Worm (Caenorhabditis elegans): ENCODE measurements around the gene T03D3.5.

T03D3.5 gene

DNA sequence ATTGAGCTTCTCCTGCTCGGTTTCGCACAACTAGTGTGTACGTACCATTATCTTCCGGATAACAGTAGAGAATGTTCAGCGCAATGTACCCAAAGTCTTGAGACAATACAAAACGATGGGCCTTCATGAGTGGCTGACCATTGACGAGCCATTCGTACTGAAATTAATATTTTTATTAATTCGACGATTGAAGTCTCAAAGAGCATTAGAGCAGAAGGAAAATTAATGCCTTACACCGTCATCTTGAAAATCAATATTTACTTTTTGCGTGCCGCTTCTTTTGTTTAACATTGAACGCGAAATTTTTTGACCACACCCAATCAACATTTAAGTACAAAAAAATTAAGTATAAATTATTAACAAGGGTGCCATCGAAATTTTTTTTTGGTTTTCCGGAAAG is 33.7 kb downstream of the T03D3.5 start:
- no peak for TF ChIP-seq R02D3.7 (tag; optimal IDR thresholded peaks at IDR 0.05)
- TF ChIP-seq sem-4 (tag; optimal IDR thresholded peaks at IDR 0.05) = no peak
- no peak for TF ChIP-seq lin-13 (GFP tag; optimal IDR thresholded peaks at IDR 0.05)
- no peak for TF ChIP-seq unc-39 (tag; optimal IDR thresholded peaks at IDR 0.05)
- TF ChIP-seq mdl-1 (tag; optimal IDR thresholded peaks at IDR 0.05) = no peak
- TF ChIP-seq snpc-4 (tag; optimal IDR thresholded peaks at IDR 0.05) = no peak
- no peak for TF ChIP-seq sma-9 (GFP tag; optimal IDR thresholded peaks at IDR 0.05)
- TF ChIP-seq sma-9 (tag; optimal IDR thresholded peaks at IDR 0.05) = no peak
- no peak for TF ChIP-seq sma-3 (GFP tag; optimal IDR thresholded peaks at IDR 0.05)
- TF ChIP-seq aly-2 (tag; optimal IDR thresholded peaks at IDR 0.05) = no peak

DNA sequence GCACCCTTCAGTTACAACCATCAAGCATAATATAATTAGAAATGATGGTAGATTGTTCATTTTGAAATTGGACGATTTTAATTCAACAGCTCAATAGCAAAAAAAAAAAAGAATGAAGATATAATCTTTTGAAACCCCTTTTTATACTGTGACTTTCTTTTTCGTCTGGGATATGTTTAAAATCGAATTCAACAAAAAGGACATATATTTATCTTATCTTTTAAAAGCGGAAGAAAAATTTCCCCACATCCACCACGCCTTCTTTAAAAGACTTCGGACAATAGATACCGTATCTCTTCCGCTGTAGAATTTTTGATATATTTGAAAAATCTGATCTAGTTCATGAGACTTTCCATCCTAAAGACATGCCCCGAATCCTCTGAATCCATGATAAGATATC is 45.8 kb downstream of the T03D3.5 start, which contains the start of gene R05D8.11:
Gene R05D8.11 (minus strand): TSS at position 101 of the 400 bp plus-strand sequence.
- no peak for TF ChIP-seq Y55F3AM.14 (GFP tag; optimal IDR thresholded peaks at IDR 0.05)
- TF ChIP-seq nhr-237 (tag; optimal IDR thresholded peaks at IDR 0.05) = no peak
- TF ChIP-seq mbf-1 (tag; optimal IDR thresholded peaks at IDR 0.05) = no peak
- TF ChIP-seq peb-1 (tag; optimal IDR thresholded peaks at IDR 0.05) = no peak
- no peak for TF ChIP-seq unc-55 (GFP tag; optimal IDR thresholded peaks at IDR 0.05)
- no peak for TF ChIP-seq fos-1 (tag; optimal IDR thresholded peaks at IDR 0.05)
- TF ChIP-seq lsy-2 (tag; optimal IDR thresholded peaks at IDR 0.05) = no peak
- TF ChIP-seq sma-9 (GFP tag; optimal IDR thresholded peaks at IDR 0.05) = no peak
- TF ChIP-seq sma-9 (tag; optimal IDR thresholded peaks at IDR 0.05) = no peak
- no peak for TF ChIP-seq lin-39 (tag; optimal IDR thresholded peaks at IDR 0.05)
- no peak for TF ChIP-seq nhr-21 (tag; optimal IDR thresholded peaks at IDR 0.05)
- TF ChIP-seq elt-3 (tag; optimal IDR thresholded peaks at IDR 0.05) = no peak
- TF ChIP-seq nhr-25 (tag; optimal IDR thresholded peaks at IDR 0.05) = no peak
- no peak for TF ChIP-seq crh-2 (tag; optimal IDR thresholded peaks at IDR 0.05)
- TF ChIP-seq R02D3.7 (tag; optimal IDR thresholded peaks at IDR 0.05) = no peak
- no peak for TF ChIP-seq ztf-1 (GFP tag; conservative IDR thresholded peaks at IDR 0.05)

DNA sequence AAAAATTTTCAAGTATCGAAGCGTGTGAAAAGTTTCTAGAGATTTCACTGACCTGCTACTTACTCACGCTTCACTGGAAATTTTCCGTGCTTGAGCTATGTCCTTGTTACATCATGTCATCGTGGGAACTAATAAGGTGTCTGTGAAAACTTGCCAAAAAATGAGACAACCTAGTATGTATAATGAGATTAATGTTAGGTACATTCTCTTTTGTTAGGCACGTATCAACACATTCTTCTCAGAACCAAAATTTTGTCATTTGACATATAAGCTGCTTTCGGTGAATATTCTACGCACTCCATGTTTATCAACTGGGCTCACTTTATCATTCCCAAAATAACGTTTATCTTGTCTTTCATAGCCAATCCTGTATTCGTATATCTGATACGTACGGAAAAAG is 52.6 kb downstream of the T03D3.5 start, which contains the start of gene srj-18:
Gene srj-18 (plus strand): TSS at position 301 of the 400 bp plus-strand sequence.
- no peak for TF ChIP-seq ama-1 (optimal IDR thresholded peaks at IDR 0.05)
- no peak for TF ChIP-seq nhr-25 (tag; optimal IDR thresholded peaks at IDR 0.05)
- no peak for TF ChIP-seq nhr-237 (tag; optimal IDR thresholded peaks at IDR 0.05)
- TF ChIP-seq mdl-1 (tag; optimal IDR thresholded peaks at IDR 0.05) = no peak
- no peak for TF ChIP-seq elt-3 (tag; optimal IDR thresholded peaks at IDR 0.05)
- TF ChIP-seq egl-27 (tag; optimal IDR thresholded peaks at IDR 0.05) = no peak
- no peak for TF ChIP-seq unc-39 (tag; optimal IDR thresholded peaks at IDR 0.05)
- TF ChIP-seq elt-1 (tag; optimal IDR thresholded peaks at IDR 0.05) = no peak
- no peak for TF ChIP-seq alr-1 (tag; optimal IDR thresholded peaks at IDR 0.05)
- no peak for TF ChIP-seq ZK546.5 (tag; optimal IDR thresholded peaks at IDR 0.05)
- TF ChIP-seq C34F6.9 (tag; optimal IDR thresholded peaks at IDR 0.05) = no peak
- no peak for TF ChIP-seq lin-11 (tag; optimal IDR thresholded peaks at IDR 0.05)
- no peak for TF ChIP-seq aly-2 (tag; optimal IDR thresholded peaks at IDR 0.05)
- no peak for TF ChIP-seq dmd-4 (tag; optimal IDR thresholded peaks at IDR 0.05)
- no peak for TF ChIP-seq F13H6.1 (tag; optimal IDR thresholded peaks at IDR 0.05)
- TF ChIP-seq sma-9 (GFP tag; optimal IDR thresholded peaks at IDR 0.05) = no peak
- no peak for TF ChIP-seq sma-9 (tag; optimal IDR thresholded peaks at IDR 0.05)
- TF ChIP-seq nhr-21 (tag; optimal IDR thresholded peaks at IDR 0.05) = no peak
